Worm (Caenorhabditis elegans): ENCODE data around the gene col-161.
A peak's percentile ranks its signal among the peaks of the same experiment; 100 is the strongest.

col-161 gene

DNA sequence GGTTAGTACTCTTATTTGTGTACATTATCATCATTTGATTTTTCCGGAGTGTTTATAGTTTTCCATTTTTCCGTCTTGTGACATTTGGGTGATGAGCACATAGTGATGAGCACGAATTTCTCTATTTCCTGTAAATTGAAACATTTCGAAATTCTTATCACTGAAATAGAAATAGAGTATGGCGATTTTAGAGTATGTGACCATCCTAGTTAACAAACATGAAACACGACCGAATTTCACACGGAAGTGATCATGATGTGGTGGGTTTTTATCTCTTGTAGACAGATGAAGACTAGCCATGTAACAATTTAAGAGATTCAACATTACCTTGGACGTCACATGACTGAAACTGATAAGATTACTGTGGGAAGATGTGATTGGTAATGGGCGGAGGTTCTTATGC lies 48.6 kb downstream of the col-161 start:
- peak; percentile 88 for TF ChIP-seq pqm-1 (tag; optimal IDR thresholded peaks at IDR 0.05)
- TF ChIP-seq fos-1 (tag; optimal IDR thresholded peaks at IDR 0.05) = peak; percentile 28
- TF ChIP-seq ztf-11 (tag; optimal IDR thresholded peaks at IDR 0.05) = no peak
- TF ChIP-seq jun-1 (tag; optimal IDR thresholded peaks at IDR 0.05) = peak; percentile 92
- TF ChIP-seq ceh-16 (tag; optimal IDR thresholded peaks at IDR 0.05) = no peak
- peak; percentile 50 for TF ChIP-seq nfya-1 (tag; optimal IDR thresholded peaks at IDR 0.05; ENCODE audit: insufficient read depth)
- peak; percentile 75 for TF ChIP-seq pha-4 (tag; optimal IDR thresholded peaks at IDR 0.05)
- TF ChIP-seq ztf-4 (tag; optimal IDR thresholded peaks at IDR 0.05) = no peak
- peak; percentile 20 for TF ChIP-seq lsy-12 (tag; optimal IDR thresholded peaks at IDR 0.05)
- no peak for TF ChIP-seq unc-39 (tag; optimal IDR thresholded peaks at IDR 0.05)
- peak; percentile 99 for TF ChIP-seq elt-2 (tag; optimal IDR thresholded peaks at IDR 0.05)

DNA sequence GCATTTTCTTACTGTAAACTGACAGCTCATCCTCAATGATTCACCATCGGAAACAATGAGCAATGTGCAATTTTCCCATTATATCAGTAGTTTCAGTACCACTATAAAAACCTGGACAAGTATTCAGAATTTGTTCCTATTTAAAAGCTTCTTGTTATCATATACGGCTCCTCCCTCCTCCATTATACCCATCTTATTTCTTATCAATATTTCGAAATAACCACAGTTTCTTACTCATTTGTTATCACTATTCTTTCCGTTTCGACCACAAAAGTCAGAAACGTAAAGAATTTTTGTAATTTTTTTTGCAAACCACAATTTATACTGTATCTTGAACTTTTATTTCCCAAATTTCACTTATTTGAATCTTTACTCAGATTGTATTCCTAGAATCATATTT lies 49.8 kb downstream of the col-161 start:
- TF ChIP-seq ztf-4 (tag; optimal IDR thresholded peaks at IDR 0.05) (no peak), eor-1 (tag; optimal IDR thresholded peaks at IDR 0.05) (no peak), jun-1 (tag; optimal IDR thresholded peaks at IDR 0.05) (peak; percentile 85), nhr-67 (tag; optimal IDR thresholded peaks at IDR 0.05) (no peak), pha-4 (tag; optimal IDR thresholded peaks at IDR 0.05) (peak; percentile 58), elt-2 (tag; optimal IDR thresholded peaks at IDR 0.05) (peak; percentile 95), ztf-11 (tag; optimal IDR thresholded peaks at IDR 0.05) (no peak), pqm-1 (tag; optimal IDR thresholded peaks at IDR 0.05) (peak; percentile 79)

Data from whole organism, L3 larva.